Fruit fly (Drosophila melanogaster) whole organism, embryonic: ENCODE measurements around the gene RpL37-1.

ENCODE experiments used
- Atf-2 ChIP-seq: fragments of 200-800 bp; sonication (Bioruptor generic); optimal IDR thresholded peaks from 2 replicates; lab custom pipeline; 2016; ENCODE audit warnings: missing biosample characterization, missing genetic modification characterization
- Bteb2 ChIP-seq: fragments of 200-800 bp; sonication (Bioruptor generic); optimal IDR thresholded peaks from 2 replicates; lab custom pipeline; 2016; ENCODE audit warnings: missing biosample characterization, missing genetic modification characterization
- CG1233 ChIP-seq: fragments of 200-800 bp; sonication (Bioruptor generic); optimal IDR thresholded peaks from 4 replicates; lab custom pipeline; 2018; ENCODE audit warnings: missing biosample characterization, mild to moderate bottlenecking, missing genetic modification characterization
- CG12391 ChIP-seq: fragments of 200-800 bp; sonication (Bioruptor generic); optimal IDR thresholded peaks from 3 replicates; lab custom pipeline; 2018; ENCODE audit warnings: missing biosample characterization, mild to moderate bottlenecking, missing genetic modification characterization, moderate library complexity
- CG13296 ChIP-seq: fragments of 200-800 bp; sonication (Bioruptor generic); optimal IDR thresholded peaks from 3 replicates; lab custom pipeline; 2018; ENCODE audit warnings: missing biosample characterization, mild to moderate bottlenecking, missing genetic modification characterization
- CG15479 ChIP-seq: fragments of 200-800 bp; sonication (Bioruptor generic); optimal IDR thresholded peaks from 3 replicates; lab custom pipeline; 2019; ENCODE audit warnings: missing biosample characterization, mild to moderate bottlenecking, missing genetic modification characterization, moderate library complexity
- CG17385 ChIP-seq: fragments of 200-800 bp; sonication (Bioruptor generic); optimal IDR thresholded peaks from 3 replicates; lab custom pipeline; 2018; ENCODE audit warnings: missing biosample characterization, mild to moderate bottlenecking, missing genetic modification characterization
- CG30431 ChIP-seq: fragments of 200-800 bp; sonication (Bioruptor generic); optimal IDR thresholded peaks from 2 replicates; lab custom pipeline; 2017; ENCODE audit warnings: missing biosample characterization, missing genetic modification characterization
- CG3995 ChIP-seq: fragments of 200-800 bp; sonication (Bioruptor generic); optimal IDR thresholded peaks from 3 replicates; lab custom pipeline; 2016; ENCODE audit warnings: missing biosample characterization, missing genetic modification characterization
- CG4404 ChIP-seq: fragments of 200-800 bp; sonication (Bioruptor generic); IDR thresholded peaks from 2 replicates; pipeline ENCODE4 v1.3.6; 2022; ENCODE audit warnings: missing biosample characterization, missing genetic modification characterization
- CG6272 ChIP-seq: fragments of 200-800 bp; sonication (Bioruptor generic); IDR thresholded peaks from 2 replicates; pipeline ENCODE4 v1.3.6; 2022; ENCODE audit warnings: missing biosample characterization, missing genetic modification characterization
- CG7372 ChIP-seq: fragments of 200-800 bp; sonication (Bioruptor generic); IDR thresholded peaks from 2 replicates; pipeline ENCODE4 v1.3.6; 2022; ENCODE audit warnings: missing biosample characterization, missing genetic modification characterization
- CG7745 ChIP-seq: fragments of 200-800 bp; sonication (Bioruptor generic); optimal IDR thresholded peaks from 2 replicates; lab custom pipeline; 2018; ENCODE audit warnings: missing biosample characterization, mild to moderate bottlenecking, missing genetic modification characterization, moderate library complexity
- CG8944 ChIP-seq: fragments of 200-800 bp; sonication (Bioruptor generic); optimal IDR thresholded peaks from 3 replicates; lab custom pipeline; 2016; ENCODE audit warnings: missing biosample characterization, missing genetic modification characterization
- CG9215 ChIP-seq: fragments of 200-800 bp; sonication (Bioruptor generic); IDR thresholded peaks from 2 replicates; pipeline ENCODE4 v1.3.6; 2022; ENCODE audit warnings: missing biosample characterization, missing genetic modification characterization
- CG9727 ChIP-seq: fragments of 200-800 bp; sonication (Bioruptor generic); optimal IDR thresholded peaks from 3 replicates; lab custom pipeline; 2017; ENCODE audit warnings: missing biosample characterization, mild to moderate bottlenecking, missing genetic modification characterization
- CrebB ChIP-seq: fragments of 200-800 bp; sonication (Bioruptor generic); optimal IDR thresholded peaks from 3 replicates; lab custom pipeline; 2018; ENCODE audit warnings: missing biosample characterization, mild to moderate bottlenecking, missing genetic modification characterization
- D ChIP-seq, 2 experiments: fragments of 200-800 bp in 1 of 2; fragments of >200 bp in 1 of 2; sonication (Bioruptor generic) in 1 of 2; optimal IDR thresholded peaks; 2 replicates in 1 of 2; 3 replicates in 1 of 2; lab custom pipeline; 2017; ENCODE audit warnings: mild to moderate bottlenecking in 1 of 2, missing biosample characterization in 1 of 2, missing genetic modification characterization in 1 of 2, missing genetic modification reagents in 1 of 2
- Deaf1 ChIP-seq: fragments of 200-800 bp; optimal IDR thresholded peaks from 3 replicates; lab custom pipeline; 2019; ENCODE audit warnings: missing biosample characterization, mild to moderate bottlenecking, missing genetic modification characterization, moderate library complexity
- Dfd ChIP-seq, 2 experiments: fragments of >200 bp; optimal IDR thresholded peaks; 2 replicates each; lab custom pipeline; 2017; ENCODE audit warnings: missing biosample characterization in 2 of 2, missing genetic modification characterization in 2 of 2
- H15 ChIP-seq: fragments of 200-800 bp; sonication (Bioruptor generic); IDR thresholded peaks from 3 replicates; pipeline ENCODE4 v1.3.6; 2022; ENCODE audit warnings: missing biosample characterization, missing genetic modification characterization
- Hand ChIP-seq: fragments of 200-800 bp; sonication (Bioruptor generic); optimal IDR thresholded peaks from 2 replicates; lab custom pipeline; 2017; ENCODE audit warnings: mild to moderate bottlenecking, missing biosample characterization, missing genetic modification reagents, missing genetic modification characterization
- HmgZ ChIP-seq: fragments of 200-800 bp; sonication (Bioruptor generic); optimal IDR thresholded peaks from 2 replicates; lab custom pipeline; 2018; ENCODE audit warnings: missing biosample characterization, mild to moderate bottlenecking, missing genetic modification characterization
- Hmr ChIP-seq: fragments of 200-800 bp; sonication (Bioruptor generic); optimal IDR thresholded peaks from 3 replicates; lab custom pipeline; 2017; ENCODE audit warnings: mild to moderate bottlenecking, missing biosample characterization, missing genetic modification reagents, missing genetic modification characterization
- Lim3 ChIP-seq: fragments of 200-800 bp; sonication (Bioruptor generic); IDR thresholded peaks from 2 replicates; pipeline ENCODE4 v1.3.6; 2022; ENCODE audit warnings: missing biosample characterization, missing genetic modification characterization
- MESR4 ChIP-seq: fragments of 200-800 bp; sonication (Bioruptor generic); optimal IDR thresholded peaks from 2 replicates; lab custom pipeline; 2018; ENCODE audit warnings: missing biosample characterization, mild to moderate bottlenecking, missing genetic modification characterization, moderate library complexity
- NFAT ChIP-seq: fragments of 200-800 bp; sonication (Bioruptor generic); IDR thresholded peaks from 2 replicates; pipeline ENCODE4 v1.3.6; 2022; ENCODE audit warnings: missing biosample characterization, missing genetic modification characterization
- Nf-YB ChIP-seq: fragments of 200-800 bp; sonication (Bioruptor generic); optimal IDR thresholded peaks from 3 replicates; lab custom pipeline; 2019; ENCODE audit warnings: missing biosample characterization, mild to moderate bottlenecking, missing genetic modification characterization, moderate library complexity
- NfI ChIP-seq: fragments of 200-800 bp; sonication (Bioruptor generic); optimal IDR thresholded peaks from 3 replicates; lab custom pipeline; 2018; ENCODE audit warnings: missing biosample characterization, mild to moderate bottlenecking, missing genetic modification characterization, moderate library complexity
- Ssrp ChIP-seq: fragments of 200-800 bp; sonication (Bioruptor generic); optimal IDR thresholded peaks from 2 replicates; lab custom pipeline; 2018; ENCODE audit warnings: missing biosample characterization, mild to moderate bottlenecking, missing genetic modification characterization, moderate library complexity
- Xbp1 ChIP-seq: fragments of 200-800 bp; sonication (Bioruptor generic); optimal IDR thresholded peaks from 3 replicates; lab custom pipeline; 2016; ENCODE audit warnings: missing biosample characterization, mild to moderate bottlenecking, missing genetic modification characterization
- corto ChIP-seq: fragments of 200-800 bp; sonication (Bioruptor generic); optimal IDR thresholded peaks from 2 replicates; lab custom pipeline; 2016; ENCODE audit warnings: missing biosample characterization, mild to moderate bottlenecking, missing genetic modification characterization, moderate library complexity
- crc ChIP-seq: fragments of 200-800 bp; sonication (Bioruptor generic); optimal IDR thresholded peaks from 2 replicates; lab custom pipeline; 2016; ENCODE audit warnings: missing biosample characterization, missing genetic modification characterization
- crp ChIP-seq, 2 experiments: fragments of 200-800 bp; sonication (Bioruptor generic); optimal IDR thresholded peaks; 2 replicates in 1 of 2; 3 replicates in 1 of 2; lab custom pipeline; 2017; ENCODE audit warnings: missing biosample characterization in 2 of 2, missing genetic modification characterization in 2 of 2, mild to moderate bottlenecking in 1 of 2, moderate library complexity in 1 of 2
- cwo ChIP-seq: fragments of 200-800 bp; sonication (Bioruptor generic); optimal IDR thresholded peaks from 3 replicates; lab custom pipeline; 2017; ENCODE audit warnings: missing biosample characterization, missing genetic modification characterization, mild to moderate bottlenecking, moderate library complexity, missing genetic modification reagents
- dmrt99B ChIP-seq: fragments of 200-800 bp; sonication (Bioruptor generic); optimal IDR thresholded peaks from 2 replicates; lab custom pipeline; 2018; ENCODE audit warnings: missing biosample characterization, mild to moderate bottlenecking, missing genetic modification characterization, moderate library complexity
- eve ChIP-seq, 2 experiments: fragments of >200 bp; optimal IDR thresholded peaks; 2 replicates each; lab custom pipeline; 2017; ENCODE audit warnings: missing biosample characterization in 2 of 2, missing genetic modification characterization in 2 of 2
- grau ChIP-seq: fragments of 200-800 bp; optimal IDR thresholded peaks from 3 replicates; lab custom pipeline; 2019; ENCODE audit warnings: missing biosample characterization, mild to moderate bottlenecking, missing genetic modification characterization, moderate library complexity
- hkb ChIP-seq, 2 experiments: fragments of 200-800 bp in 1 of 2; fragments of >200 bp in 1 of 2; sonication (Bioruptor generic) in 1 of 2; IDR thresholded peaks in 1 of 2; optimal IDR thresholded peaks in 1 of 2; 2 replicates each; pipeline versions ENCODE4 v1.3.6 to Lab custom; 2017 to 2022; ENCODE audit warnings: missing biosample characterization in 1 of 2, missing genetic modification characterization in 1 of 2
- ind ChIP-seq: fragments of 200-800 bp; sonication (Bioruptor generic); optimal IDR thresholded peaks from 3 replicates; lab custom pipeline; 2016; ENCODE audit warnings: missing biosample characterization, missing genetic modification characterization
- insv ChIP-seq, 2 experiments: fragments of 200-800 bp; sonication (Bioruptor generic); optimal IDR thresholded peaks; 3 replicates each; lab custom pipeline; 2016 to 2018; ENCODE audit warnings: missing biosample characterization in 2 of 2, missing genetic modification characterization in 2 of 2
- knrl ChIP-seq: fragments of 200-800 bp; sonication (Bioruptor generic); IDR thresholded peaks from 3 replicates; pipeline ENCODE4 v1.3.6; 2022; ENCODE audit warnings: missing biosample characterization, missing genetic modification characterization; ENCODE audit not compliant: partially characterized antibody
- nmo ChIP-seq: fragments of 200-800 bp; sonication (Bioruptor generic); optimal IDR thresholded peaks from 2 replicates; lab custom pipeline; 2018; ENCODE audit warnings: missing biosample characterization, mild to moderate bottlenecking, missing genetic modification characterization, moderate library complexity
- org-1 ChIP-seq: fragments of 200-800 bp; sonication (Bioruptor generic); optimal IDR thresholded peaks from 2 replicates; lab custom pipeline; 2017; ENCODE audit warnings: missing biosample characterization, missing genetic modification characterization
- phol ChIP-seq: fragments of 200-800 bp; sonication (Bioruptor generic); optimal IDR thresholded peaks from 3 replicates; lab custom pipeline; 2018; ENCODE audit warnings: missing biosample characterization, mild to moderate bottlenecking, missing genetic modification characterization, moderate library complexity
- shn ChIP-seq: fragments of 200-800 bp; sonication (Bioruptor generic); optimal IDR thresholded peaks from 3 replicates; lab custom pipeline; 2016; ENCODE audit warnings: missing biosample characterization, missing genetic modification characterization
- tna ChIP-seq: fragments of 200-800 bp; sonication (Bioruptor generic); IDR thresholded peaks from 2 replicates; pipeline ENCODE4 v1.3.6; 2022; ENCODE audit warnings: missing biosample characterization, missing genetic modification characterization; ENCODE audit not compliant: partially characterized antibody
- wor ChIP-seq: fragments of 200-800 bp; sonication (Bioruptor generic); IDR thresholded peaks from 2 replicates; pipeline ENCODE4 v1.3.6; 2022; ENCODE audit warnings: missing biosample characterization, missing genetic modification characterization
- zen ChIP-seq: fragments of 200-800 bp; sonication (Bioruptor generic); optimal IDR thresholded peaks from 3 replicates; lab custom pipeline; 2018; ENCODE audit warnings: missing biosample characterization, mild to moderate bottlenecking, missing genetic modification characterization, moderate library complexity

RpL37-1 gene

DNA sequence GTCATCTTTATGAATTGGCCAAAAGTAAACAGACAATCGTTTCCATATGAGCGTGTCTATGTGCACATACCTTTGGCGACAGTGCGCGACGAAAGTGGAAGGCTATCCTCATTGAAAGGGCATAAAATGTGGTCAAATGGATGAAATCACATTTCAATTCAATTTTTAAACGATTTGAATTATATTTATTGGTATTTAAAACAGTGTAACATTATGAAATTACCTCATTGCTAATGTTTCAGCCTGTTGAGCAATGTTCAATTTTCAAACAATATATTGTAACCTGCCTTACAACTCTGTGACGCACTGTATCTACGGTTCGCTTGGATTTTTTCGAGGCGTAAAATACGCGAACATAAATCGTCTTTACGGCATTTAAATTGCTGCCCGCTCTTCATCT, 19.1 kb downstream of the RpL37-1 start (continued):
- TF ChIP-seq phol (tag; lab: Kevin White, UChicago) = no peak
- peak; percentile 54 for TF ChIP-seq CG4404 (GFP tag; lab: Robert Waterston, UW)
- peak; percentile 30 for TF ChIP-seq org-1 (GFP tag; lab: Kevin White, UChicago)
- no peak for TF ChIP-seq wor (GFP tag; lab: Robert Waterston, UW)
- TF ChIP-seq CG3995 (GFP tag; lab: Kevin White, UChicago) = no peak
- TF ChIP-seq Hmr = peak; percentile 30
- peak; percentile 26 for TF ChIP-seq CG9727 (GFP tag; lab: Kevin White, UChicago)
- no peak for TF ChIP-seq eve (GFP tag; optimal IDR thresholded peaks at IDR 0.05; lab: Kevin White, UChicago)
- peak; percentile 10; the same call in 1 of the 2 replicates for TF ChIP-seq NFAT
- TF ChIP-seq CG1233 (GFP tag; lab: Kevin White, UChicago) = peak; percentile 11
- peak; percentile 3 for TF ChIP-seq Xbp1 (GFP tag; lab: Kevin White, UChicago)
- no peak for TF ChIP-seq Lim3 (GFP tag; lab: Robert Waterston, UW)
- no peak for TF ChIP-seq CG8944 (GFP tag; lab: Kevin White, UChicago)
- peak; percentile 33 for TF ChIP-seq ind (GFP tag; lab: Kevin White, UChicago)
- peak; percentile 67 for TF ChIP-seq grau (tag; lab: Kevin White, UChicago)
- no peak for TF ChIP-seq zen (tag; lab: Kevin White, UChicago)
- TF ChIP-seq insv (GFP tag; optimal IDR thresholded peaks at IDR 0.05; lab: Kevin White, UChicago) = no peak
- TF ChIP-seq Ssrp (tag; lab: Kevin White, UChicago) = no peak
- TF ChIP-seq hkb (optimal IDR thresholded peaks at IDR 0.05; lab: Kevin White, UChicago) = no peak
- TF ChIP-seq hkb (GFP tag; IDR thresholded peaks at IDR 0.05; lab: Robert Waterston, UW) = peak; percentile 28; the same call in 1 of the 2 replicates
- TF ChIP-seq dmrt99B (tag; lab: Kevin White, UChicago) = peak; percentile 60
- TF ChIP-seq CG13296 = peak; percentile 33
- peak; percentile 38 for TF ChIP-seq HmgZ
- no peak for TF ChIP-seq MESR4
- TF ChIP-seq corto = no peak
- TF ChIP-seq CG30431 (GFP tag; lab: Kevin White, UChicago) = no peak
- no peak for TF ChIP-seq tna (GFP tag; lab: Robert Waterston, UW)
- TF ChIP-seq CG7745 (tag; lab: Kevin White, UChicago) = no peak
- no peak for TF ChIP-seq shn (GFP tag; lab: Kevin White, UChicago)
- TF ChIP-seq crp (GFP tag; optimal IDR thresholded peaks at IDR 0.05; lab: Kevin White, UChicago) = no peak
- TF ChIP-seq CG12391 (tag; lab: Kevin White, UChicago) = peak; percentile 9
- TF ChIP-seq CG7372 (GFP tag; lab: Robert Waterston, UW) = peak; percentile 46; the same call in 1 of the 2 replicates
- peak; percentile 33 for TF ChIP-seq nmo (GFP tag; lab: Kevin White, UChicago)
- peak; percentile 3 for TF ChIP-seq Bteb2 (GFP tag; lab: Kevin White, UChicago)
- no peak for TF ChIP-seq CG15479 (GFP tag; lab: Kevin White, UChicago)
- TF ChIP-seq knrl (GFP tag; lab: Robert Waterston, UW) = no peak
- no peak for TF ChIP-seq crc (GFP tag; lab: Kevin White, UChicago)
- peak; percentile 6 for TF ChIP-seq CrebB (tag; lab: Kevin White, UChicago)
- TF ChIP-seq CG17385 (GFP tag; lab: Kevin White, UChicago) = peak; percentile 0
- TF ChIP-seq NfI = peak; percentile 14
- TF ChIP-seq D (optimal IDR thresholded peaks at IDR 0.05; lab: Kevin White, UChicago) = no peak
- no peak for TF ChIP-seq D (GFP tag; optimal IDR thresholded peaks at IDR 0.05; lab: Kevin White, UChicago)
- TF ChIP-seq Deaf1 (tag; lab: Kevin White, UChicago) = peak; percentile 9
- TF ChIP-seq Atf-2 (GFP tag; lab: Kevin White, UChicago) = no peak
- no peak for TF ChIP-seq Dfd (GFP tag; optimal IDR thresholded peaks at IDR 0.05; lab: Kevin White, UChicago)
- peak; percentile 25 for TF ChIP-seq cwo (GFP tag; lab: Kevin White, UChicago)
- TF ChIP-seq H15 (GFP tag; lab: Robert Waterston, UW) = 0 out of 3 replicates have a peak, but pooled peaks have one; percentile 16
- peak; percentile 22 for TF ChIP-seq Hand (GFP tag; lab: Kevin White, UChicago)
- TF ChIP-seq Nf-YB = no peak
- peak; percentile 68 for TF ChIP-seq CG9215 (GFP tag; lab: Robert Waterston, UW)
- TF ChIP-seq CG6272 = no peak
